Fruit fly (Drosophila melanogaster): ENCODE measurements around the gene Ccp84Af.

Ccp84Af gene

dm6 chr3R:6667245-6667644, 22.8 kb downstream of the Ccp84Af start (continued):
- TF ChIP-seq Sry-β (GFP tag; optimal IDR thresholded peaks at IDR 0.05) (peak; percentile 10), CoRest (tag; optimal IDR thresholded peaks at IDR 0.05) (peak; percentile 35), fd96Cb (tag; optimal IDR thresholded peaks at IDR 0.05) (no peak), CG2116 (GFP tag; optimal IDR thresholded peaks at IDR 0.05) (peak; percentile 37), TFAM (GFP tag; optimal IDR thresholded peaks at IDR 0.05) (peak; percentile 13), wek (GFP tag; optimal IDR thresholded peaks at IDR 0.05) (peak; percentile 62), gcm (GFP tag; optimal IDR thresholded peaks at IDR 0.05) (peak; percentile 34), CG17568 (GFP tag; optimal IDR thresholded peaks at IDR 0.05) (peak; percentile 70), CG14667 (GFP tag; IDR thresholded peaks at IDR 0.05) (no peak), HLH4C (GFP tag; IDR thresholded peaks at IDR 0.05; ENCODE audit: partially characterized antibody) (no peak), CrebB (tag; optimal IDR thresholded peaks at IDR 0.05) (peak; percentile 1), Vsx1 (GFP tag; optimal IDR thresholded peaks at IDR 0.05) (peak; percentile 54), her (GFP tag; optimal IDR thresholded peaks at IDR 0.05) (peak; percentile 31), bab2 (GFP tag; optimal IDR thresholded peaks at IDR 0.05) (peak; percentile 4), lov (optimal IDR thresholded peaks at IDR 0.05) (no peak), lov (GFP tag; IDR thresholded peaks at IDR 0.05) (peak; percentile 73; the same call in 1 of the 3 replicates), CG3407 (GFP tag; optimal IDR thresholded peaks at IDR 0.05) (peak; percentile 48), CG18262 (tag; optimal IDR thresholded peaks at IDR 0.05) (peak; percentile 51), ara (GFP tag; IDR thresholded peaks at IDR 0.05) (peak; percentile 69), CG14441 (GFP tag; IDR thresholded peaks at IDR 0.05) (no peak), CG8359 (GFP tag; optimal IDR thresholded peaks at IDR 0.05; ENCODE audit: borderline replicate concordance) (peak; percentile 56), Spps (tag; optimal IDR thresholded peaks at IDR 0.05) (peak; percentile 61), dmrt11E (tag; optimal IDR thresholded peaks at IDR 0.05) (peak; percentile 82), CG13287 (GFP tag; IDR thresholded peaks at IDR 0.05; ENCODE audit: partially characterized antibody) (no peak), CG6813 (GFP tag; optimal IDR thresholded peaks at IDR 0.05) (peak; percentile 81), CG7556 (GFP tag; optimal IDR thresholded peaks at IDR 0.05) (peak; percentile 36), CG10209 (GFP tag; optimal IDR thresholded peaks at IDR 0.05) (peak; percentile 71), CG8944 (GFP tag; optimal IDR thresholded peaks at IDR 0.05) (no peak), CG10267 (tag; optimal IDR thresholded peaks at IDR 0.05) (peak; percentile 26), ci (GFP tag; IDR thresholded peaks at IDR 0.05) (peak; percentile 53; the same call in 1 of the 3 replicates), CG16863 (GFP tag; optimal IDR thresholded peaks at IDR 0.05) (peak; percentile 3), CG1529 (GFP tag; optimal IDR thresholded peaks at IDR 0.05) (peak; percentile 35), CG18619 (GFP tag; optimal IDR thresholded peaks at IDR 0.05) (peak; percentile 7), jing (GFP tag; optimal IDR thresholded peaks at IDR 0.05) (peak; percentile 42), CG12104 (GFP tag; optimal IDR thresholded peaks at IDR 0.05) (no peak), CG15696 (tag; optimal IDR thresholded peaks at IDR 0.05) (peak; percentile 93), ranshi (GFP tag; IDR thresholded peaks at IDR 0.05) (0 out of 2 replicates have a peak, but pooled peaks have one; percentile 27), CG13123 (GFP tag; optimal IDR thresholded peaks at IDR 0.05) (peak; percentile 32), odd (GFP tag; optimal IDR thresholded peaks at IDR 0.05) (peak; percentile 74), CG2875 (GFP tag; optimal IDR thresholded peaks at IDR 0.05) (peak; percentile 48), Trl (optimal IDR thresholded peaks at IDR 0.05) (no peak), Trl (GFP tag; optimal IDR thresholded peaks at IDR 0.05) (peak; percentile 20), D19A (tag; optimal IDR thresholded peaks at IDR 0.05) (peak; percentile 28), HHEX (GFP tag; optimal IDR thresholded peaks at IDR 0.05) (peak; percentile 17), D (optimal IDR thresholded peaks at IDR 0.05) (no peak), D (GFP tag; optimal IDR thresholded peaks at IDR 0.05) (peak; percentile 45), Atf-2 (GFP tag; optimal IDR thresholded peaks at IDR 0.05) (no peak), bsh (GFP tag; optimal IDR thresholded peaks at IDR 0.05) (peak in 1 of 2 experiments; percentile 58), Hmr (GFP tag; optimal IDR thresholded peaks at IDR 0.05) (no peak), trh (GFP tag; optimal IDR thresholded peaks at IDR 0.05) (no peak)
